Fruit fly (Drosophila melanogaster): ENCODE results near the gene fax.

Gene fax

dm6 chr3L:16411566-16411965, at the start of gene fax (continued):
- TF ChIP-seq Gsc (GFP tag; IDR thresholded peaks at IDR 0.05), result no peak
- peak; percentile 49 for TF ChIP-seq ewg (GFP tag; optimal IDR thresholded peaks at IDR 0.05)
- TF ChIP-seq fd64A (GFP tag; optimal IDR thresholded peaks at IDR 0.05), result no peak
- TF ChIP-seq CG7928 (GFP tag; optimal IDR thresholded peaks at IDR 0.05), result no peak
- TF ChIP-seq ind (GFP tag; optimal IDR thresholded peaks at IDR 0.05), result no peak
- peak; percentile 35; the same call in 1 of the 2 replicates for TF ChIP-seq CG17328 (GFP tag; IDR thresholded peaks at IDR 0.05)
- TF ChIP-seq CG4404 (GFP tag; IDR thresholded peaks at IDR 0.05), result no peak
- TF ChIP-seq aop (GFP tag; IDR thresholded peaks at IDR 0.05), result peak; percentile 46; the same call in 1 of the 2 replicates
- TF ChIP-seq Blimp-1 (GFP tag; optimal IDR thresholded peaks at IDR 0.05), result peak; percentile 33
- peak; percentile 74 for TF ChIP-seq MESR4 (GFP tag; optimal IDR thresholded peaks at IDR 0.05)
- TF ChIP-seq CG14860 (GFP tag; IDR thresholded peaks at IDR 0.05; ENCODE audit: partially characterized antibody), result no peak
- TF ChIP-seq CG11093 (GFP tag; IDR thresholded peaks at IDR 0.05), result no peak
- TF ChIP-seq CG18011 (GFP tag; optimal IDR thresholded peaks at IDR 0.05), result no peak
- TF ChIP-seq CG18262 (tag; optimal IDR thresholded peaks at IDR 0.05), result peak; percentile 4
- TF ChIP-seq Doc3 (GFP tag; IDR thresholded peaks at IDR 0.05; ENCODE audit: partially characterized antibody), result no peak
- TF ChIP-seq CG42726 (GFP tag; IDR thresholded peaks at IDR 0.05; ENCODE audit: partially characterized antibody), result peak; percentile 85
- TF ChIP-seq CG4424 (GFP tag; optimal IDR thresholded peaks at IDR 0.05), result no peak
- TF ChIP-seq Hey (tag; optimal IDR thresholded peaks at IDR 0.05), result no peak
- TF ChIP-seq CG1024 (GFP tag; IDR thresholded peaks at IDR 0.05), result no peak
- TF ChIP-seq CG7745 (tag; optimal IDR thresholded peaks at IDR 0.05), result peak; percentile 29
- no peak for TF ChIP-seq CkIIα-i1 (GFP tag; IDR thresholded peaks at IDR 0.05)
- TF ChIP-seq HLH4C (GFP tag; IDR thresholded peaks at IDR 0.05; ENCODE audit: partially characterized antibody), result peak; percentile 14; the same call in 1 of the 3 replicates
- no peak for TF ChIP-seq CG13123 (GFP tag; optimal IDR thresholded peaks at IDR 0.05)
- TF ChIP-seq CG18764 (GFP tag; optimal IDR thresholded peaks at IDR 0.05), result no peak
- TF ChIP-seq Bgb (GFP tag; IDR thresholded peaks at IDR 0.05; ENCODE audit: partially characterized antibody), result peak; percentile 56; the same call in 1 of the 2 replicates
- peak; percentile 45 for TF ChIP-seq yki (optimal IDR thresholded peaks at IDR 0.05)
- TF ChIP-seq ci (GFP tag; IDR thresholded peaks at IDR 0.05), result peak; percentile 74; the same call in 2 of the 3 replicates
- peak; percentile 37 for TF ChIP-seq gcm (GFP tag; optimal IDR thresholded peaks at IDR 0.05)
- TF ChIP-seq CG18599 (GFP tag; optimal IDR thresholded peaks at IDR 0.05), result peak; percentile 48
- peak; percentile 45; the same call in 1 of the 2 replicates for TF ChIP-seq MBD-R2 (GFP tag; IDR thresholded peaks at IDR 0.05)
- no peak for TF ChIP-seq unc-4 (GFP tag; IDR thresholded peaks at IDR 0.05; ENCODE audit: partially characterized antibody)
- TF ChIP-seq chn (GFP tag; optimal IDR thresholded peaks at IDR 0.05), result peak; percentile 9
- peak; percentile 32; the same call in 1 of the 2 replicates for TF ChIP-seq CG8765 (GFP tag; IDR thresholded peaks at IDR 0.05)
- TF ChIP-seq maf-S (GFP tag; optimal IDR thresholded peaks at IDR 0.05), result no peak
- no peak for TF ChIP-seq CG30431 (GFP tag; optimal IDR thresholded peaks at IDR 0.05)
- no peak for TF ChIP-seq pum (GFP tag; optimal IDR thresholded peaks at IDR 0.05)
- no peak for TF ChIP-seq CG15696 (tag; optimal IDR thresholded peaks at IDR 0.05)
- peak; percentile 65 for TF ChIP-seq CG2712 (tag; optimal IDR thresholded peaks at IDR 0.05)
- TF ChIP-seq Spps (tag; optimal IDR thresholded peaks at IDR 0.05), result no peak
- no peak for TF ChIP-seq Fer3 (tag; optimal IDR thresholded peaks at IDR 0.05)
- no peak for TF ChIP-seq Atf3 (GFP tag; optimal IDR thresholded peaks at IDR 0.05)
- no peak for TF ChIP-seq tio (GFP tag; optimal IDR thresholded peaks at IDR 0.05)
- no peak for TF ChIP-seq CG9215 (GFP tag; IDR thresholded peaks at IDR 0.05)
- no peak for TF ChIP-seq Usf (GFP tag; optimal IDR thresholded peaks at IDR 0.05)
- no peak for TF ChIP-seq CG17802 (tag; optimal IDR thresholded peaks at IDR 0.05)
- no peak for TF ChIP-seq CG13775 (GFP tag; optimal IDR thresholded peaks at IDR 0.05)
- TF ChIP-seq grn (GFP tag; optimal IDR thresholded peaks at IDR 0.05), result peak; percentile 47
- no peak for TF ChIP-seq usp (GFP tag; optimal IDR thresholded peaks at IDR 0.05)
- TF ChIP-seq CrebB (tag; optimal IDR thresholded peaks at IDR 0.05), result peak; percentile 36
- no peak for TF ChIP-seq CG11456 (GFP tag; IDR thresholded peaks at IDR 0.05)
- peak; percentile 47 for TF ChIP-seq CG12391 (tag; optimal IDR thresholded peaks at IDR 0.05)

Measured in whole organism, embryonic.